Fruit fly (Drosophila melanogaster) whole organism, embryonic: ENCODE measurements around the gene CG4854.

Experiments
- CG11085 ChIP-seq: fragments of 200-800 bp; sonication (Bioruptor generic); IDR thresholded peaks from 2 replicates; pipeline ENCODE4 v1.3.6; 2022; ENCODE audit warnings: missing biosample characterization, missing genetic modification characterization
- CG13287 ChIP-seq: fragments of 200-800 bp; sonication (Bioruptor generic); IDR thresholded peaks from 2 replicates; pipeline ENCODE4 v1.3.6; 2022; ENCODE audit warnings: missing biosample characterization, missing genetic modification characterization; ENCODE audit not compliant: partially characterized antibody
- CG14050 ChIP-seq: fragments of 200-800 bp; sonication (Bioruptor generic); IDR thresholded peaks from 3 replicates; pipeline ENCODE4 v1.3.6; 2022; ENCODE audit warnings: missing biosample characterization, missing genetic modification characterization
- CG14710 ChIP-seq: fragments of 200-800 bp; sonication (Bioruptor generic); optimal IDR thresholded peaks from 3 replicates; lab custom pipeline; 2019; ENCODE audit warnings: missing biosample characterization, mild to moderate bottlenecking, missing genetic modification characterization, moderate library complexity
- CG15601 ChIP-seq: fragments of 200-800 bp; sonication (Bioruptor generic); optimal IDR thresholded peaks from 3 replicates; lab custom pipeline; 2019; ENCODE audit warnings: missing biosample characterization, mild to moderate bottlenecking, missing genetic modification characterization, moderate library complexity
- CG17361 ChIP-seq: fragments of 200-800 bp; sonication (Bioruptor generic); IDR thresholded peaks from 3 replicates; pipeline ENCODE4 v1.3.6; 2022; ENCODE audit warnings: missing biosample characterization, missing genetic modification characterization
- CG17385 ChIP-seq: fragments of 200-800 bp; sonication (Bioruptor generic); optimal IDR thresholded peaks from 3 replicates; lab custom pipeline; 2018; ENCODE audit warnings: missing biosample characterization, mild to moderate bottlenecking, missing genetic modification characterization
- CG18262 ChIP-seq: fragments of 200-800 bp; optimal IDR thresholded peaks from 3 replicates; lab custom pipeline; 2019; ENCODE audit warnings: missing biosample characterization, mild to moderate bottlenecking, missing genetic modification characterization, moderate library complexity
- CG1832 ChIP-seq: fragments of 200-800 bp; sonication (Bioruptor generic); optimal IDR thresholded peaks from 2 replicates; lab custom pipeline; 2017; ENCODE audit warnings: missing biosample characterization, mild to moderate bottlenecking, missing genetic modification characterization, inconsistent platforms
- CG2120 ChIP-seq: fragments of 200-800 bp; sonication (Bioruptor generic); optimal IDR thresholded peaks from 3 replicates; lab custom pipeline; 2016; ENCODE audit warnings: missing biosample characterization, missing genetic modification characterization
- CG3065 ChIP-seq: fragments of 200-800 bp; sonication (Bioruptor generic); optimal IDR thresholded peaks from 2 replicates; lab custom pipeline; 2016; ENCODE audit warnings: missing biosample characterization, missing genetic modification characterization
- CG33557 ChIP-seq: fragments of 200-800 bp; sonication (Bioruptor generic); optimal IDR thresholded peaks from 2 replicates; lab custom pipeline; 2019; ENCODE audit warnings: missing biosample characterization, mild to moderate bottlenecking, missing genetic modification characterization, moderate library complexity
- CG3407 ChIP-seq: fragments of 200-800 bp; sonication (Bioruptor generic); optimal IDR thresholded peaks from 2 replicates; lab custom pipeline; 2018; ENCODE audit warnings: missing biosample characterization, mild to moderate bottlenecking, missing genetic modification characterization
- CG3726 ChIP-seq: fragments of 200-800 bp; sonication (Bioruptor generic); IDR thresholded peaks from 3 replicates; pipeline ENCODE4, ENCODE4 v1.3.6; 2022; ENCODE audit warnings: missing biosample characterization, missing genetic modification characterization
- CG4360 ChIP-seq: fragments of 200-800 bp; sonication (Bioruptor generic); IDR thresholded peaks from 2 replicates; pipeline ENCODE4 v1.3.6; 2022; ENCODE audit warnings: missing biosample characterization, missing genetic modification characterization
- CG5245 ChIP-seq: fragments of 200-800 bp; sonication (Bioruptor generic); optimal IDR thresholded peaks from 3 replicates; lab custom pipeline; 2016; ENCODE audit warnings: missing biosample characterization, missing genetic modification characterization
- CG7963 ChIP-seq: fragments of 200-800 bp; sonication (Bioruptor generic); IDR thresholded peaks from 3 replicates; pipeline ENCODE4 v1.3.6; 2022; ENCODE audit warnings: missing biosample characterization, missing genetic modification characterization; ENCODE audit not compliant: partially characterized antibody
- CG7987 ChIP-seq: fragments of 200-800 bp; sonication (Bioruptor generic); optimal IDR thresholded peaks from 2 replicates; lab custom pipeline; 2018; ENCODE audit warnings: missing biosample characterization, mild to moderate bottlenecking, missing genetic modification characterization, moderate library complexity
- Dbx ChIP-seq: fragments of 200-800 bp; sonication (Bioruptor generic); IDR thresholded peaks from 3 replicates; pipeline ENCODE4 v1.3.6; 2022; ENCODE audit warnings: missing biosample characterization, missing genetic modification characterization
- Hand ChIP-seq: fragments of 200-800 bp; sonication (Bioruptor generic); optimal IDR thresholded peaks from 2 replicates; lab custom pipeline; 2017; ENCODE audit warnings: mild to moderate bottlenecking, missing biosample characterization, missing genetic modification reagents, missing genetic modification characterization
- Kr ChIP-seq: fragments of 200-800 bp; sonication (Bioruptor generic); optimal IDR thresholded peaks from 2 replicates; lab custom pipeline; 2017; ENCODE audit warnings: missing biosample characterization, mild to moderate bottlenecking, missing genetic modification characterization
- Lhr ChIP-seq: fragments of 200-800 bp; sonication (Bioruptor generic); optimal IDR thresholded peaks from 3 replicates; lab custom pipeline; 2017; ENCODE audit warnings: mild to moderate bottlenecking, missing biosample characterization, missing genetic modification reagents, missing genetic modification characterization
- NfI ChIP-seq: fragments of 200-800 bp; sonication (Bioruptor generic); optimal IDR thresholded peaks from 3 replicates; lab custom pipeline; 2018; ENCODE audit warnings: missing biosample characterization, mild to moderate bottlenecking, missing genetic modification characterization, moderate library complexity
- Sry-β ChIP-seq: fragments of 200-800 bp; sonication (Bioruptor generic); optimal IDR thresholded peaks from 2 replicates; lab custom pipeline; 2018; ENCODE audit warnings: missing biosample characterization, mild to moderate bottlenecking, missing genetic modification characterization, moderate library complexity
- YL-1 ChIP-seq: fragments of 200-800 bp; sonication (Bioruptor generic); optimal IDR thresholded peaks from 3 replicates; lab custom pipeline; 2017; ENCODE audit warnings: missing biosample characterization, mild to moderate bottlenecking, missing genetic modification characterization
- ac ChIP-seq: fragments of 200-800 bp; sonication (Bioruptor generic); optimal IDR thresholded peaks from 3 replicates; lab custom pipeline; 2017; ENCODE audit warnings: missing biosample characterization, mild to moderate bottlenecking, missing genetic modification characterization
- amos ChIP-seq: fragments of 200-800 bp; sonication (Bioruptor generic); IDR thresholded peaks from 2 replicates; pipeline ENCODE4 v1.3.6; 2022; ENCODE audit warnings: missing biosample characterization, missing genetic modification characterization; ENCODE audit not compliant: partially characterized antibody
- aop ChIP-seq: fragments of 200-800 bp; sonication (Bioruptor generic); IDR thresholded peaks from 2 replicates; pipeline ENCODE4 v1.3.6; 2022; ENCODE audit warnings: missing biosample characterization, missing genetic modification characterization
- bcd ChIP-seq: fragments of 200-800 bp; sonication (Bioruptor generic); optimal IDR thresholded peaks from 2 replicates; lab custom pipeline; 2017; ENCODE audit warnings: missing biosample characterization, mild to moderate bottlenecking, missing genetic modification characterization
- cato ChIP-seq: fragments of 200-800 bp; sonication (Bioruptor generic); optimal IDR thresholded peaks from 2 replicates; lab custom pipeline; 2016; ENCODE audit warnings: missing biosample characterization, missing genetic modification characterization, borderline replicate concordance
- disco-r ChIP-seq: fragments of 200-800 bp; sonication (Bioruptor generic); optimal IDR thresholded peaks from 2 replicates; lab custom pipeline; 2016; ENCODE audit warnings: missing biosample characterization, missing genetic modification characterization
- fu2 ChIP-seq: fragments of 200-800 bp; sonication (Bioruptor generic); optimal IDR thresholded peaks from 2 replicates; lab custom pipeline; 2016; ENCODE audit warnings: missing biosample characterization, missing genetic modification characterization
- gfzf ChIP-seq: fragments of 200-800 bp; sonication (Bioruptor generic); optimal IDR thresholded peaks from 2 replicates; lab custom pipeline; 2016; ENCODE audit warnings: missing biosample characterization, mild to moderate bottlenecking, missing genetic modification characterization, moderate library complexity
- grn ChIP-seq: fragments of 200-800 bp; sonication (Bioruptor generic); optimal IDR thresholded peaks from 3 replicates; lab custom pipeline; 2017; ENCODE audit warnings: missing biosample characterization, missing genetic modification characterization
- hbn ChIP-seq: fragments of 200-800 bp; sonication (Bioruptor generic); IDR thresholded peaks from 2 replicates; pipeline ENCODE4 v1.3.6; 2022; ENCODE audit warnings: missing biosample characterization, missing genetic modification characterization; ENCODE audit not compliant: partially characterized antibody
- kni ChIP-seq: fragments of 200-800 bp; sonication (Bioruptor generic); optimal IDR thresholded peaks from 3 replicates; lab custom pipeline; 2017; ENCODE audit warnings: mild to moderate bottlenecking, missing biosample characterization, missing genetic modification reagents, missing genetic modification characterization
- knrl ChIP-seq: fragments of 200-800 bp; sonication (Bioruptor generic); IDR thresholded peaks from 3 replicates; pipeline ENCODE4 v1.3.6; 2022; ENCODE audit warnings: missing biosample characterization, missing genetic modification characterization; ENCODE audit not compliant: partially characterized antibody
- lab ChIP-seq: fragments of 200-800 bp; sonication (Bioruptor generic); optimal IDR thresholded peaks from 3 replicates; lab custom pipeline; 2017; ENCODE audit warnings: missing biosample characterization, missing genetic modification characterization, mild to moderate bottlenecking, moderate library complexity, missing genetic modification reagents
- lmd ChIP-seq: fragments of 200-800 bp; sonication (Bioruptor generic); IDR thresholded peaks from 2 replicates; pipeline ENCODE4 v1.3.6; 2022; ENCODE audit warnings: missing biosample characterization, missing genetic modification characterization
- lola ChIP-seq, 3 experiments: fragments of >200 bp in 2 of 3; fragments of 200-800 bp in 1 of 3; sonication (Bioruptor generic) in 1 of 3; optimal IDR thresholded peaks; 2 replicates each; lab custom pipeline; 2017 to 2019; ENCODE audit warnings: missing biosample characterization in 3 of 3, missing genetic modification characterization in 3 of 3, mild to moderate bottlenecking in 1 of 3, moderate library complexity in 1 of 3
- mirr ChIP-seq: fragments of 200-800 bp; sonication (Bioruptor generic); optimal IDR thresholded peaks from 3 replicates; lab custom pipeline; 2018; ENCODE audit warnings: missing biosample characterization, mild to moderate bottlenecking, missing genetic modification characterization
- nerfin-2 ChIP-seq: fragments of 200-800 bp; sonication (Bioruptor generic); IDR thresholded peaks from 2 replicates; pipeline ENCODE4 v1.3.6; 2022; ENCODE audit warnings: missing biosample characterization, missing genetic modification characterization; ENCODE audit not compliant: partially characterized antibody
- nmo ChIP-seq: fragments of 200-800 bp; sonication (Bioruptor generic); optimal IDR thresholded peaks from 2 replicates; lab custom pipeline; 2018; ENCODE audit warnings: missing biosample characterization, mild to moderate bottlenecking, missing genetic modification characterization, moderate library complexity
- pita ChIP-seq: fragments of 200-800 bp; sonication (Bioruptor generic); optimal IDR thresholded peaks from 2 replicates; lab custom pipeline; 2017; ENCODE audit warnings: missing biosample characterization, mild to moderate bottlenecking, missing genetic modification characterization
- prd ChIP-seq, 3 experiments: fragments of >200 bp in 2 of 3; fragments of 200-800 bp in 1 of 3; sonication (Bioruptor generic) in 1 of 3; optimal IDR thresholded peaks in 2 of 3; IDR thresholded peaks in 1 of 3; 2 replicates in 2 of 3; 3 replicates in 1 of 3; pipeline versions ENCODE4 v1.3.6 to Lab custom; 2017 to 2022; ENCODE audit warnings: missing biosample characterization in 1 of 3, missing genetic modification characterization in 1 of 3
- sc ChIP-seq, 3 experiments: fragments of >200 bp in 2 of 3; fragments of 200-800 bp in 1 of 3; sonication (Bioruptor generic) in 1 of 3; optimal IDR thresholded peaks; 2 replicates in 2 of 3; 3 replicates in 1 of 3; lab custom pipeline; 2017; ENCODE audit warnings: mild to moderate bottlenecking in 1 of 3, missing biosample characterization in 1 of 3, missing genetic modification characterization in 1 of 3, missing genetic modification reagents in 1 of 3
- sqz ChIP-seq: fragments of 200-800 bp; sonication (Bioruptor generic); optimal IDR thresholded peaks from 3 replicates; lab custom pipeline; 2018; ENCODE audit warnings: missing biosample characterization, mild to moderate bottlenecking, missing genetic modification characterization
- tup ChIP-seq: fragments of 200-800 bp; sonication (Bioruptor generic); optimal IDR thresholded peaks from 2 replicates; lab custom pipeline; 2016; ENCODE audit warnings: missing biosample characterization, mild to moderate bottlenecking, missing genetic modification characterization, moderate library complexity

CG4854 gene

DNA sequence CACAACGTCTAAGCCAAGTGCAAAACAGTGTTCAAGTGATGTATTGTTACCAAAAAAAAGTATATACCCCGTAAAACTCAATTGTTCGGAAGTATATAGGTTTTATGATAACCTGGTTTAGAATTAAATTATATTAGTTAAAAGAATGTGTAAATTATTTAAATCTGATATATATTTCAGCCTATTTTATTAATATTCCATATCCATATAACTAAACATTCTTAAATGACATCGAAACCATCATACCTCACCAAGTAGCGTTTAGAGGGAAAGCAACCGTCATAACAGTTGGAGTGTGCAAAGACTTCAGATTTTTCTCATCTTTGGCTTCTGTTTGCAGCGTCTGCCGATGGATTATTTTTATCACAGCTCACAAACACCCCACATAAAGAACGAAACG, 28.4 kb upstream of the CG4854 start (continued):
- TF ChIP-seq NfI (peak; percentile 67), hbn (GFP tag; lab: Robert Waterston, UW) (no peak), nerfin-2 (GFP tag; lab: Robert Waterston, UW) (no peak), CG3065 (GFP tag; lab: Kevin White, UChicago) (no peak), YL-1 (GFP tag; lab: Kevin White, UChicago) (no peak), lmd (GFP tag; lab: Robert Waterston, UW) (peak; percentile 87), mirr (GFP tag; lab: Kevin White, UChicago) (no peak), pita (GFP tag; lab: Kevin White, UChicago) (no peak), kni (no peak), CG17361 (peak; percentile 82), Lhr (GFP tag; lab: Kevin White, UChicago) (peak; percentile 44), CG14050 (GFP tag; lab: Robert Waterston, UW) (peak; percentile 62; the same call in 2 of the 3 replicates), CG13287 (no peak), disco-r (GFP tag; lab: Kevin White, UChicago) (no peak), CG3726 (GFP tag; lab: Robert Waterston, UW) (peak; percentile 47; the same call in 1 of the 3 replicates), cato (GFP tag; lab: Kevin White, UChicago) (peak; percentile 11), CG1832 (GFP tag; lab: Kevin White, UChicago) (no peak), nmo (GFP tag; lab: Kevin White, UChicago) (peak; percentile 86), Dbx (peak; percentile 76), grn (GFP tag; lab: Kevin White, UChicago) (no peak), Kr (GFP tag; lab: Kevin White, UChicago) (no peak), CG14710 (tag; lab: Kevin White, UChicago) (peak; percentile 84), fu2 (GFP tag; lab: Kevin White, UChicago) (no peak), CG5245 (GFP tag; lab: Kevin White, UChicago) (peak; percentile 67), prd (optimal IDR thresholded peaks at IDR 0.05; lab: Kevin White, UChicago) (no peak), prd (GFP tag; IDR thresholded peaks at IDR 0.05; lab: Robert Waterston, UW) (peak; percentile 95), CG3407 (GFP tag; lab: Kevin White, UChicago) (peak; percentile 67), bcd (GFP tag; lab: Kevin White, UChicago) (peak; percentile 65), CG4360 (GFP tag; lab: Robert Waterston, UW) (peak; percentile 14; the same call in 1 of the 2 replicates), CG33557 (GFP tag; lab: Kevin White, UChicago) (peak; percentile 77), sqz (GFP tag; lab: Kevin White, UChicago) (peak; percentile 80), Sry-β (GFP tag; lab: Kevin White, UChicago) (no peak), Hand (GFP tag; lab: Kevin White, UChicago) (peak; percentile 67), aop (no peak), gfzf (no peak), knrl (GFP tag; lab: Robert Waterston, UW) (no peak), ac (GFP tag; lab: Kevin White, UChicago) (no peak), CG15601 (tag; lab: Kevin White, UChicago) (peak; percentile 79), lab (GFP tag; lab: Kevin White, UChicago) (peak; percentile 89), CG18262 (tag; lab: Kevin White, UChicago) (peak; percentile 89), CG2120 (GFP tag; lab: Kevin White, UChicago) (peak; percentile 63), amos (GFP tag; lab: Robert Waterston, UW) (no peak), sc (optimal IDR thresholded peaks at IDR 0.05; lab: Kevin White, UChicago) (no peak), sc (GFP tag; optimal IDR thresholded peaks at IDR 0.05; lab: Kevin White, UChicago) (peak; percentile 38), lola (GFP tag; optimal IDR thresholded peaks at IDR 0.05; lab: Kevin White, UChicago) (peak in 1 of 3 experiments; percentile 84), CG7987 (GFP tag; lab: Kevin White, UChicago) (peak; percentile 24), CG7963 (GFP tag; lab: Robert Waterston, UW) (no peak), CG11085 (GFP tag; lab: Robert Waterston, UW) (peak; percentile 54; the same call in 1 of the 2 replicates), tup (GFP tag; lab: Kevin White, UChicago) (no peak), CG17385 (peak; percentile 77)
